Worm (Caenorhabditis elegans) whole organism, late embryonic: ENCODE data around the gene rnh-2.

Experiments used
- C08G9.2 ChIP-seq: sonication (generic microtip); optimal IDR thresholded peaks from 2 replicates; lab custom pipeline; 2016; ENCODE audit warnings: mild to moderate bottlenecking, missing genetic modification characterization, moderate library complexity, missing compliant biosample characterization
- C38D4.7 ChIP-seq: fragments of 200-800 bp; sonication (Bioruptor generic); optimal IDR thresholded peaks from 2 replicates; lab custom pipeline; 2018; ENCODE audit warnings: mild to moderate bottlenecking, missing genetic modification characterization, moderate library complexity, missing compliant biosample characterization
- F13H6.1 ChIP-seq: sonication (generic microtip); optimal IDR thresholded peaks from 2 replicates; lab custom pipeline; 2016; ENCODE audit warnings: missing genetic modification characterization, missing compliant biosample characterization
- ama-1 ChIP-seq: fragments of 150-350 bp; optimal IDR thresholded peaks from 2 replicates; lab custom pipeline; 2014
- ceh-31 ChIP-seq: sonication (generic microtip); optimal IDR thresholded peaks from 2 replicates; lab custom pipeline; 2016; ENCODE audit warnings: missing genetic modification characterization, missing compliant biosample characterization
- ceh-45 ChIP-seq: fragments of 200-800 bp; sonication (Bioruptor generic); IDR thresholded peaks from 2 replicates; pipeline ENCODE4 v1.3.6; 2022; ENCODE audit warnings: missing genetic modification reagents, missing genetic modification characterization, missing compliant biosample characterization
- ceh-48 ChIP-seq: sonication (generic microtip); optimal IDR thresholded peaks from 2 replicates; lab custom pipeline; 2016; ENCODE audit warnings: missing genetic modification characterization, inconsistent platforms, missing compliant biosample characterization
- ceh-9 ChIP-seq: sonication (generic microtip); optimal IDR thresholded peaks from 2 replicates; lab custom pipeline; 2016; ENCODE audit warnings: mild to moderate bottlenecking, missing genetic modification characterization, inconsistent platforms, missing compliant biosample characterization
- che-1 ChIP-seq: sonication (generic microtip); optimal IDR thresholded peaks from 2 replicates; lab custom pipeline; 2016; ENCODE audit warnings: mild to moderate bottlenecking, missing genetic modification characterization, missing compliant biosample characterization
- dve-1 ChIP-seq: sonication (generic microtip); optimal IDR thresholded peaks from 2 replicates; lab custom pipeline; 2017; ENCODE audit warnings: antibody characterized with exemption, mild to moderate bottlenecking, missing genetic modification characterization, missing compliant biosample characterization
- elt-2 ChIP-seq: sonication (generic microtip); optimal IDR thresholded peaks from 2 replicates; lab custom pipeline; 2016; ENCODE audit warnings: missing genetic modification reagents, missing genetic modification characterization, missing compliant biosample characterization
- elt-4 ChIP-seq: sonication (generic microtip); optimal IDR thresholded peaks from 2 replicates; lab custom pipeline; 2016; ENCODE audit warnings: missing genetic modification characterization, missing compliant biosample characterization
- ets-4 ChIP-seq: sonication (generic microtip); optimal IDR thresholded peaks from 2 replicates; lab custom pipeline; 2016; ENCODE audit warnings: missing genetic modification characterization, missing compliant biosample characterization
- eyg-1 ChIP-seq: sonication (generic microtip); optimal IDR thresholded peaks from 2 replicates; lab custom pipeline; 2016; ENCODE audit warnings: missing genotype, missing genetic modification characterization, missing compliant biosample characterization
- fax-1 ChIP-seq: sonication (generic microtip); optimal IDR thresholded peaks from 2 replicates; lab custom pipeline; 2016; ENCODE audit warnings: missing genotype, missing genetic modification characterization, missing compliant biosample characterization
- fkh-10 ChIP-seq: fragments of 150-350 bp; optimal IDR thresholded peaks from 2 replicates; lab custom pipeline; 2014; ENCODE audit warnings: missing biosample characterization, missing genetic modification reagents, missing genetic modification characterization
- fkh-6 ChIP-seq: sonication (generic microtip); optimal IDR thresholded peaks from 2 replicates; lab custom pipeline; 2016; ENCODE audit warnings: missing genetic modification characterization, missing compliant biosample characterization
- gmeb-2 ChIP-seq: sonication (generic microtip); optimal IDR thresholded peaks from 2 replicates; lab custom pipeline; 2016; ENCODE audit warnings: missing genetic modification characterization, inconsistent platforms, missing compliant biosample characterization
- hlh-15 ChIP-seq: sonication (generic microtip); optimal IDR thresholded peaks from 2 replicates; lab custom pipeline; 2016; ENCODE audit warnings: missing genetic modification characterization, missing compliant biosample characterization
- hlh-30 ChIP-seq: sonication (generic microtip); optimal IDR thresholded peaks from 2 replicates; lab custom pipeline; 2017; ENCODE audit warnings: antibody characterized with exemption, missing genetic modification characterization, missing compliant biosample characterization; ENCODE audit not compliant: insufficient read depth
- hlh-6 ChIP-seq: sonication (generic microtip); optimal IDR thresholded peaks from 2 replicates; lab custom pipeline; 2016; ENCODE audit warnings: missing genotype, missing genetic modification characterization, missing compliant biosample characterization
- lim-6 ChIP-seq: sonication (generic microtip); optimal IDR thresholded peaks from 2 replicates; lab custom pipeline; 2016; ENCODE audit warnings: missing genetic modification characterization, missing compliant biosample characterization
- lin-11 ChIP-seq: fragments of 200-800 bp; sonication (Bioruptor generic); optimal IDR thresholded peaks from 2 replicates; lab custom pipeline; 2018; ENCODE audit warnings: mild to moderate bottlenecking, missing genetic modification characterization, missing compliant biosample characterization
- madf-2 ChIP-seq: sonication (generic microtip); optimal IDR thresholded peaks from 2 replicates; lab custom pipeline; 2017; ENCODE audit warnings: missing genetic modification characterization, missing compliant biosample characterization
- mec-3 ChIP-seq: sonication (generic microtip); optimal IDR thresholded peaks from 2 replicates; lab custom pipeline; 2016; ENCODE audit warnings: borderline replicate concordance, missing genetic modification characterization, missing compliant biosample characterization
- nhr-11 ChIP-seq: fragments of 150-350 bp; optimal IDR thresholded peaks from 2 replicates; lab custom pipeline; 2014; ENCODE audit warnings: missing biosample characterization, missing genetic modification characterization
- nhr-232 ChIP-seq: sonication (generic microtip); optimal IDR thresholded peaks from 2 replicates; lab custom pipeline; 2016; ENCODE audit warnings: missing genetic modification characterization, missing compliant biosample characterization
- npax-4 ChIP-seq: sonication (generic microtip); optimal IDR thresholded peaks from 2 replicates; lab custom pipeline; 2016; ENCODE audit warnings: missing genetic modification characterization, missing compliant biosample characterization
- odd-2 ChIP-seq: sonication (generic microtip); optimal IDR thresholded peaks from 2 replicates; lab custom pipeline; 2017; ENCODE audit warnings: antibody characterized with exemption, mild to moderate bottlenecking, missing genetic modification characterization, missing compliant biosample characterization
- pag-3 ChIP-seq: sonication (generic microtip); optimal IDR thresholded peaks from 2 replicates; lab custom pipeline; 2016; ENCODE audit warnings: missing compliant biosample characterization, missing genetic modification characterization, borderline replicate concordance
- pat-9 ChIP-seq: fragments of 200-800 bp; sonication (Bioruptor generic); optimal IDR thresholded peaks from 2 replicates; lab custom pipeline; 2018; ENCODE audit warnings: mild to moderate bottlenecking, missing genetic modification characterization, moderate library complexity, missing compliant biosample characterization
- pax-1 ChIP-seq: fragments of 150-350 bp; optimal IDR thresholded peaks from 2 replicates; lab custom pipeline; 2014; ENCODE audit warnings: missing biosample characterization, missing genetic modification characterization
- pha-2 ChIP-seq: sonication (generic microtip); optimal IDR thresholded peaks from 2 replicates; lab custom pipeline; 2017; ENCODE audit warnings: mild to moderate bottlenecking, missing genetic modification characterization, missing compliant biosample characterization
- pros-1 ChIP-seq: fragments of 150-350 bp; optimal IDR thresholded peaks from 2 replicates; lab custom pipeline; 2014; ENCODE audit warnings: missing biosample characterization, missing genetic modification reagents, missing genetic modification characterization
- ref-2 ChIP-seq: sonication (generic microtip); optimal IDR thresholded peaks from 2 replicates; lab custom pipeline; 2016; ENCODE audit warnings: missing genetic modification characterization, missing compliant biosample characterization
- sdc-2 ChIP-seq: sonication (generic microtip); optimal IDR thresholded peaks from 2 replicates; lab custom pipeline; 2016; ENCODE audit warnings: missing genotype, missing genetic modification characterization, missing compliant biosample characterization
- sox-2 ChIP-seq: fragments of 200-800 bp; sonication (Bioruptor generic); IDR thresholded peaks from 2 replicates; pipeline ENCODE4 v1.3.6; 2022; ENCODE audit warnings: missing genetic modification reagents, missing genetic modification characterization, missing compliant biosample characterization
- syd-9 ChIP-seq: sonication (generic microtip); optimal IDR thresholded peaks from 2 replicates; lab custom pipeline; 2016; ENCODE audit warnings: mild to moderate bottlenecking, missing genetic modification characterization, moderate library complexity, missing compliant biosample characterization
- tbx-2 ChIP-seq: sonication (generic microtip); optimal IDR thresholded peaks from 2 replicates; lab custom pipeline; 2016; ENCODE audit warnings: missing genetic modification characterization, missing compliant biosample characterization
- unc-55 ChIP-seq: sonication (generic microtip); optimal IDR thresholded peaks from 2 replicates; lab custom pipeline; 2017; ENCODE audit warnings: missing biosample characterization, missing genetic modification reagents, missing genetic modification characterization
- ztf-16 ChIP-seq: sonication (generic microtip); optimal IDR thresholded peaks from 2 replicates; lab custom pipeline; 2017; ENCODE audit warnings: missing genetic modification characterization, missing compliant biosample characterization

The rnh-2 gene

ce11 chrII:8516783-8517182 lies at the start of gene rnh-2 (continued):
- TF ChIP-seq tbx-2 (peak; percentile 76), syd-9 (tag; lab: Kevin White, UChicago) (no peak), hlh-30 (tag; lab: Kevin White, UChicago) (no peak), mec-3 (tag; lab: Kevin White, UChicago) (no peak), npax-4 (tag; lab: Kevin White, UChicago) (no peak), ceh-45 (GFP tag; lab: Robert Waterston, UW) (no peak), pat-9 (tag; lab: Kevin White, UChicago) (no peak), pros-1 (no peak), che-1 (tag; lab: Kevin White, UChicago) (no peak), nhr-11 (tag; lab: Kevin White, UChicago) (no peak), elt-4 (tag; lab: Kevin White, UChicago) (no peak), sox-2 (GFP tag; lab: Robert Waterston, UW) (no peak), unc-55 (no peak), dve-1 (tag; lab: Kevin White, UChicago) (peak; percentile 13), lim-6 (tag; lab: Kevin White, UChicago) (peak; percentile 25)

- TF ChIP-seq nhr-232 (no peak), ama-1 (lab: Kevin White, UChicago) (no peak), hlh-6 (no peak), eyg-1 (tag; lab: Kevin White, UChicago) (no peak), pag-3 (tag; lab: Kevin White, UChicago) (no peak), fax-1 (tag; lab: Kevin White, UChicago) (no peak), pha-2 (tag; lab: Kevin White, UChicago) (no peak)
Observed at ce11 chrII:8467809-8468208, 49.1 kb upstream of the rnh-2 start, which contains the start of gene M05D6.2. M05D6.2 (plus strand) TSS chrII:8468109.

- no peak for TF ChIP-seq ama-1 (lab: Kevin White, UChicago)
- TF ChIP-seq C08G9.2: no peak
- TF ChIP-seq gmeb-2 (tag; lab: Kevin White, UChicago): no peak
- no peak for TF ChIP-seq C38D4.7 (GFP tag; lab: Kevin White, UChicago)
- no peak for TF ChIP-seq nhr-232
- TF ChIP-seq F13H6.1 (tag; lab: Kevin White, UChicago): no peak
- no peak for TF ChIP-seq elt-2 (tag; lab: Kevin White, UChicago)
- no peak for TF ChIP-seq pag-3 (tag; lab: Kevin White, UChicago)
- no peak for TF ChIP-seq ceh-48
- no peak for TF ChIP-seq fkh-10 (GFP tag; lab: Kevin White, UChicago)
- TF ChIP-seq madf-2 (tag; lab: Kevin White, UChicago): no peak
Observed at ce11 chrII:8471139-8471538, 45.8 kb upstream of the rnh-2 start, which contains the start of gene M05D6.8. M05D6.8 (minus strand) TSS chrII:8471239.

ce11 chrII:8472916-8473315 lies 44.0 kb upstream of the rnh-2 start:
- TF ChIP-seq elt-2 (tag; lab: Kevin White, UChicago) (no peak), fkh-6 (tag; lab: Kevin White, UChicago) (no peak), hlh-15 (no peak), ceh-9 (tag; lab: Kevin White, UChicago) (no peak), nhr-232 (no peak), ref-2 (tag; lab: Kevin White, UChicago) (no peak), F13H6.1 (tag; lab: Kevin White, UChicago) (no peak), C08G9.2 (no peak), mec-3 (tag; lab: Kevin White, UChicago) (no peak), C38D4.7 (GFP tag; lab: Kevin White, UChicago) (no peak), dve-1 (tag; lab: Kevin White, UChicago) (no peak)
- TF ChIP-seq, all 69 proteins: peak for 0

ce11 chrII:8475306-8475822 lies 41.6 kb upstream of the rnh-2 start, which contains the start of the genes M05D6.1 and M05D6.3:
M05D6.1 (minus strand) TSS chrII:8475406.
M05D6.3 (plus strand) TSS chrII:8475772.
- TF ChIP-seq ztf-16 (tag; lab: Kevin White, UChicago) (no peak), ets-4 (tag; lab: Kevin White, UChicago) (no peak), sox-2 (GFP tag; lab: Robert Waterston, UW) (no peak), sdc-2 (tag; lab: Kevin White, UChicago) (no peak), odd-2 (tag; lab: Kevin White, UChicago) (no peak), pat-9 (tag; lab: Kevin White, UChicago) (no peak), hlh-30 (tag; lab: Kevin White, UChicago) (no peak), lin-11 (tag; lab: Kevin White, UChicago) (no peak), ceh-31 (tag; lab: Kevin White, UChicago) (no peak), ceh-45 (GFP tag; lab: Robert Waterston, UW) (no peak), pax-1 (no peak), F13H6.1 (tag; lab: Kevin White, UChicago) (no peak), pros-1 (no peak)
- TF ChIP-seq, all 69 proteins: peak for 0
